Worm (Caenorhabditis elegans) whole organism, L1 larva: Measurements from ENCODE around the gene sodh-2.
A peak's percentile ranks its signal among the peaks of the same experiment; 100 is the strongest.

Source experiments
- C04F5.9 ChIP-seq: sonication (generic microtip); optimal IDR thresholded peaks from 2 replicates; lab custom pipeline; 2016; ENCODE audit warnings: missing genetic modification characterization, missing compliant biosample characterization
- C16A3.4 ChIP-seq: fragments of 150-350 bp; optimal IDR thresholded peaks from 2 replicates; lab custom pipeline; 2014; ENCODE audit warnings: missing biosample characterization, missing genetic modification characterization
- C34B4.2 ChIP-seq: sonication (generic microtip); optimal IDR thresholded peaks from 2 replicates; lab custom pipeline; 2017; ENCODE audit warnings: mild to moderate bottlenecking, missing genetic modification characterization, missing compliant biosample characterization
- Y116A8C.19 ChIP-seq: sonication (generic microtip); optimal IDR thresholded peaks from 2 replicates; lab custom pipeline; 2016; ENCODE audit warnings: missing compliant biosample characterization, missing genetic modification characterization, borderline replicate concordance
- aly-2 ChIP-seq: fragments of 150-350 bp; optimal IDR thresholded peaks from 2 replicates; lab custom pipeline; 2014; ENCODE audit warnings: missing biosample characterization, missing genetic modification characterization
- blmp-1 ChIP-seq: fragments of 150-350 bp; optimal IDR thresholded peaks from 2 replicates; lab custom pipeline; 2014; ENCODE audit warnings: missing biosample characterization, missing genetic modification characterization
- ceh-63 ChIP-seq: fragments of 200-800 bp; sonication (Bioruptor generic); optimal IDR thresholded peaks from 2 replicates; lab custom pipeline; 2018; ENCODE audit warnings: mild to moderate bottlenecking, missing genetic modification characterization, missing compliant biosample characterization
- ceh-82 ChIP-seq, 3 experiments: fragments of 150-350 bp in 1 of 3; sonication (generic microtip) in 2 of 3; optimal IDR thresholded peaks; 2 replicates each; lab custom pipeline; 2014 to 2017; ENCODE audit warnings: missing biosample characterization in 3 of 3, missing genetic modification characterization in 3 of 3
- ceh-90 ChIP-seq: sonication (generic microtip); optimal IDR thresholded peaks from 2 replicates; lab custom pipeline; 2016; ENCODE audit warnings: missing genetic modification characterization, missing compliant biosample characterization
- ces-1 ChIP-seq: fragments of 150-350 bp; optimal IDR thresholded peaks from 2 replicates; lab custom pipeline; 2014; ENCODE audit warnings: missing biosample characterization, missing genetic modification reagents, missing genetic modification characterization
- dpl-1 ChIP-seq, 3 experiments: fragments of 150-350 bp in 2 of 3; sonication (generic microtip) in 1 of 3; optimal IDR thresholded peaks; 2 replicates each; lab custom pipeline; 2014 to 2017; ENCODE audit warnings: missing biosample characterization in 3 of 3, missing genetic modification characterization in 3 of 3, missing genetic modification reagents in 3 of 3
- efl-1 ChIP-seq, 4 experiments: fragments of 150-350 bp; optimal IDR thresholded peaks in 3 of 4; peaks in 1 of 4; 1 replicate in 1 of 4; 2 replicates in 3 of 4; lab custom pipeline; 2014; ENCODE audit warnings: missing biosample characterization in 2 of 4, missing genetic modification characterization in 2 of 4, missing genetic modification reagents in 2 of 4
- egl-27 ChIP-seq, 2 experiments: fragments of 150-350 bp in 1 of 2; sonication (generic microtip); optimal IDR thresholded peaks; 3 replicates each; lab custom pipeline; 2017 to 2018; ENCODE audit warnings: missing biosample characterization in 2 of 2, missing genetic modification characterization in 2 of 2, missing genetic modification reagents in 2 of 2
- elt-2 ChIP-seq: sonication (generic microtip); optimal IDR thresholded peaks from 2 replicates; lab custom pipeline; 2016; ENCODE audit warnings: missing genetic modification characterization, mild to moderate bottlenecking, inconsistent platforms, missing compliant biosample characterization, missing genetic modification reagents
- elt-3 ChIP-seq, 6 experiments: fragments of 150-350 bp in 1 of 6; sonication (generic microtip); optimal IDR thresholded peaks; 2 replicates each; lab custom pipeline; 2017 to 2018; ENCODE audit warnings: missing biosample characterization in 6 of 6, missing genetic modification characterization in 6 of 6, inconsistent platforms in 1 of 6
- fkh-4 ChIP-seq: sonication (generic microtip); optimal IDR thresholded peaks from 2 replicates; lab custom pipeline; 2016; ENCODE audit warnings: missing compliant biosample characterization, missing genetic modification characterization, borderline replicate concordance
- fkh-8 ChIP-seq: sonication (generic microtip); optimal IDR thresholded peaks from 2 replicates; lab custom pipeline; 2016; ENCODE audit warnings: mild to moderate bottlenecking, missing genetic modification characterization, missing compliant biosample characterization
- lin-13 ChIP-seq: fragments of 150-350 bp; optimal IDR thresholded peaks from 2 replicates; lab custom pipeline; 2014; ENCODE audit warnings: missing biosample characterization, missing genetic modification reagents, missing genetic modification characterization
- lin-14 ChIP-seq: fragments of 200-800 bp; sonication (Bioruptor generic); optimal IDR thresholded peaks from 2 replicates; lab custom pipeline; 2018; ENCODE audit warnings: mild to moderate bottlenecking, missing genetic modification characterization, moderate library complexity, missing compliant biosample characterization
- lin-35 ChIP-seq, 2 experiments: fragments of 150-350 bp; optimal IDR thresholded peaks; 2 replicates each; lab custom pipeline; 2014; ENCODE audit warnings: missing biosample characterization in 2 of 2, missing genetic modification characterization in 2 of 2, missing genetic modification reagents in 2 of 2
- lir-3 ChIP-seq: sonication (generic microtip); optimal IDR thresholded peaks from 2 replicates; lab custom pipeline; 2016; ENCODE audit warnings: mild to moderate bottlenecking, missing genetic modification characterization, moderate library complexity, missing compliant biosample characterization; ENCODE audit not compliant: poor library complexity
- mab-9 ChIP-seq: fragments of 200-800 bp; sonication (Bioruptor generic); IDR thresholded peaks from 2 replicates; pipeline ENCODE4 v1.3.6; 2022; ENCODE audit warnings: missing genetic modification reagents, missing genetic modification characterization, missing compliant biosample characterization
- nhr-11 ChIP-seq: fragments of 150-350 bp; optimal IDR thresholded peaks from 2 replicates; lab custom pipeline; 2014; ENCODE audit warnings: missing biosample characterization, missing genetic modification characterization
- nhr-19 ChIP-seq: fragments of 200-800 bp; sonication (Bioruptor generic); conservative IDR thresholded peaks from 2 replicates; pipeline ENCODE4 v1.3.6; 2022; ENCODE audit warnings: missing genetic modification characterization, missing compliant biosample characterization
- nhr-237 ChIP-seq: fragments of 150-350 bp; optimal IDR thresholded peaks from 2 replicates; lab custom pipeline; 2014; ENCODE audit warnings: missing biosample characterization, missing genetic modification characterization
- nhr-28 ChIP-seq: fragments of 150-350 bp; optimal IDR thresholded peaks from 2 replicates; lab custom pipeline; 2014; ENCODE audit warnings: missing biosample characterization, missing genetic modification characterization
- nhr-71 ChIP-seq: sonication (generic microtip); optimal IDR thresholded peaks from 2 replicates; lab custom pipeline; 2016; ENCODE audit warnings: mild to moderate bottlenecking, missing genetic modification characterization, moderate library complexity, missing compliant biosample characterization
- nhr-77 ChIP-seq: fragments of 150-350 bp; optimal IDR thresholded peaks from 2 replicates; lab custom pipeline; 2014; ENCODE audit warnings: missing biosample characterization, missing genetic modification characterization
- nhr-85 ChIP-seq: sonication (generic microtip); peaks from one replicate; lab custom pipeline; 2016; ENCODE audit warnings: missing genetic modification characterization, inconsistent platforms, missing compliant biosample characterization
- nhr-90 ChIP-seq: sonication (generic microtip); optimal IDR thresholded peaks from 2 replicates; lab custom pipeline; 2016; ENCODE audit warnings: mild to moderate bottlenecking, missing genetic modification characterization, missing compliant biosample characterization; ENCODE audit not compliant: poor library complexity
- pag-3 ChIP-seq: sonication (generic microtip); optimal IDR thresholded peaks from 2 replicates; lab custom pipeline; 2017; ENCODE audit warnings: missing genetic modification characterization, mild to moderate bottlenecking, missing compliant biosample characterization, antibody characterized with exemption, borderline replicate concordance; ENCODE audit not compliant: insufficient read depth
- pax-3 ChIP-seq: fragments of 200-800 bp; sonication (Bioruptor generic); optimal IDR thresholded peaks from 2 replicates; lab custom pipeline; 2018; ENCODE audit warnings: mild to moderate bottlenecking, missing genetic modification characterization, moderate library complexity, missing compliant biosample characterization
- snpc-4 ChIP-seq: fragments of 150-350 bp; optimal IDR thresholded peaks from 2 replicates; lab custom pipeline; 2014; ENCODE audit warnings: missing biosample characterization, missing genetic modification characterization
- snu-23 ChIP-seq: sonication (generic microtip); optimal IDR thresholded peaks from 2 replicates; lab custom pipeline; 2016; ENCODE audit warnings: missing genetic modification characterization, missing compliant biosample characterization
- sox-4 ChIP-seq: sonication (generic microtip); optimal IDR thresholded peaks from 2 replicates; lab custom pipeline; 2016; ENCODE audit warnings: missing genetic modification characterization, missing compliant biosample characterization
- sup-37 ChIP-seq: fragments of 200-800 bp; sonication (Bioruptor generic); optimal IDR thresholded peaks from 2 replicates; lab custom pipeline; 2018; ENCODE audit warnings: mild to moderate bottlenecking, missing genetic modification characterization, missing compliant biosample characterization
- swsn-7 ChIP-seq: sonication (generic microtip); optimal IDR thresholded peaks from 2 replicates; lab custom pipeline; 2016; ENCODE audit warnings: missing genetic modification characterization, missing compliant biosample characterization
- tbx-2 ChIP-seq: sonication (generic microtip); optimal IDR thresholded peaks from 2 replicates; lab custom pipeline; 2016; ENCODE audit warnings: missing genetic modification characterization, missing compliant biosample characterization
- unc-130 ChIP-seq: fragments of 150-350 bp; optimal IDR thresholded peaks from 2 replicates; lab custom pipeline; 2017; ENCODE audit warnings: missing biosample characterization, missing genetic modification characterization, inconsistent platforms
- unc-30 ChIP-seq: sonication (generic microtip); optimal IDR thresholded peaks from 2 replicates; lab custom pipeline; 2017; ENCODE audit warnings: missing biosample characterization, missing genetic modification characterization
- unc-62 ChIP-seq: fragments of 150-350 bp; optimal IDR thresholded peaks from 2 replicates; lab custom pipeline; 2014; ENCODE audit warnings: missing biosample characterization, missing genetic modification reagents, missing genetic modification characterization
- unc-86 ChIP-seq: sonication (generic microtip); optimal IDR thresholded peaks from 2 replicates; lab custom pipeline; 2016; ENCODE audit warnings: missing genetic modification characterization, missing compliant biosample characterization
- unc-98 ChIP-seq: fragments of 200-800 bp; sonication (Bioruptor generic); IDR thresholded peaks from 2 replicates; pipeline ENCODE4 v1.3.6; 2022; ENCODE audit warnings: missing genetic modification characterization, missing compliant biosample characterization
- vab-15 ChIP-seq: sonication (generic microtip); optimal IDR thresholded peaks from 2 replicates; lab custom pipeline; 2017; ENCODE audit warnings: missing genotype, mild to moderate bottlenecking, missing genetic modification characterization, missing compliant biosample characterization
- zag-1 ChIP-seq: fragments of 150-350 bp; optimal IDR thresholded peaks from 2 replicates; lab custom pipeline; 2014; ENCODE audit warnings: missing biosample characterization, missing genetic modification characterization
- zip-4 ChIP-seq: fragments of 200-800 bp; sonication (Bioruptor generic); optimal IDR thresholded peaks from 2 replicates; lab custom pipeline; 2018; ENCODE audit warnings: mild to moderate bottlenecking, missing genetic modification characterization, moderate library complexity, missing compliant biosample characterization
- ztf-11 ChIP-seq, 2 experiments: sonication (generic microtip); optimal IDR thresholded peaks; 2 replicates each; lab custom pipeline; 2016 to 2017; ENCODE audit warnings: missing genetic modification characterization in 2 of 2, missing biosample characterization in 1 of 2, missing compliant biosample characterization in 1 of 2
- ztf-4 ChIP-seq: fragments of 150-350 bp; optimal IDR thresholded peaks from 2 replicates; lab custom pipeline; 2014; ENCODE audit warnings: missing biosample characterization, missing genetic modification characterization

Gene sodh-2

DNA sequence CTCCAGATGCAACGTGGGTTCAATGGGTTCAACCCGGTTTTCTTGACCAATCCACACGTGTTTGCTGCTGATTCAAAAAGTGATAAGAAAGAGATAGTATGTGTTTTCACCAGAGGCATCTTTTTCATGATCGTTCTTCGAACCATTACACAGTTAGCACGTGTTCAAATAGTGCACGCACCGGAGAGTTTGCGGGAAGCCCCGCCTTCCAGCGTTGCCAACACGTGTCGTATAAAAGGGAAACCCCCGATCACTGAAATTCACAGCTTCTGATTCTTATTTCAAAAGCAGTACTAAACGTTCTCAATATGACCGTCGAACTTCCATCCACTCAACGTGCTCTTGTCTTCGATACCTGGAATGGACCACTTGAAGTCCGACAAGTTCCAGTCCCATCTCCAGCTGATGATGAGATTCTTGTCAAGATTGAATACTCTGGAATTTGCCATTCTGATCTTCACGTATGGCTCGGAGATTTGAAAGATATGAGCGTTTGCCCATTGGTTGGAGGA, 3.0 kb downstream of the sodh-2 start, which contains the start of gene adh-1 (continued):
- TF ChIP-seq zip-4 (GFP tag; lab: Kevin White, UChicago) (no peak), snpc-4 (tag; lab: Kevin White, UChicago) (peak; percentile 30), lin-13 (GFP tag; lab: Kevin White, UChicago) (peak; percentile 62), nhr-71 (tag; lab: Kevin White, UChicago) (peak; percentile 97), ceh-82 (tag; optimal IDR thresholded peaks at IDR 0.05; lab: Kevin White, UChicago) (peak in 1 of 3 experiments; percentile 14), elt-2 (tag; lab: Kevin White, UChicago) (peak; percentile 75), sox-4 (tag; lab: Kevin White, UChicago) (peak; percentile 57), blmp-1 (tag; lab: Kevin White, UChicago) (peak; percentile 89), unc-30 (tag; lab: Kevin White, UChicago) (no peak), nhr-11 (tag; lab: Kevin White, UChicago) (peak; percentile 62), swsn-7 (peak; percentile 56), egl-27 (tag; optimal IDR thresholded peaks at IDR 0.05; lab: Kevin White, UChicago) (no peak), nhr-90 (tag; lab: Kevin White, UChicago) (peak; percentile 75), dpl-1 (GFP tag; optimal IDR thresholded peaks at IDR 0.05; lab: Kevin White, UChicago) (peak; percentile 4 to 50 (median 8)), unc-62 (no peak), unc-130 (tag; lab: Kevin White, UChicago) (peak; percentile 67), ztf-11 (tag; optimal IDR thresholded peaks at IDR 0.05; lab: Kevin White, UChicago) (peak in 1 of 2 experiments; percentile 8), pax-3 (tag; lab: Kevin White, UChicago) (peak; percentile 56), elt-3 (tag; optimal IDR thresholded peaks at IDR 0.05; lab: Kevin White, UChicago) (peak in 3 of 6 experiments; percentile 18 to 99 (median 41)), efl-1 (optimal IDR thresholded peaks at IDR 0.05; lab: Kevin White, UChicago) (peak; percentile 23 to 46), efl-1 (GFP tag; optimal IDR thresholded peaks at IDR 0.05 in 1 of 2; lab: Kevin White, UChicago) (peak in 1 of 2 experiments; percentile 95), ztf-4 (tag; lab: Kevin White, UChicago) (peak; percentile 56), lir-3 (peak; percentile 70), nhr-19 (GFP tag; lab: Robert Waterston, UW) (peak; percentile 99), C16A3.4 (peak; percentile 76), Y116A8C.19 (no peak)
- TF ChIP-seq, all 84 proteins: peak for 42

DNA sequence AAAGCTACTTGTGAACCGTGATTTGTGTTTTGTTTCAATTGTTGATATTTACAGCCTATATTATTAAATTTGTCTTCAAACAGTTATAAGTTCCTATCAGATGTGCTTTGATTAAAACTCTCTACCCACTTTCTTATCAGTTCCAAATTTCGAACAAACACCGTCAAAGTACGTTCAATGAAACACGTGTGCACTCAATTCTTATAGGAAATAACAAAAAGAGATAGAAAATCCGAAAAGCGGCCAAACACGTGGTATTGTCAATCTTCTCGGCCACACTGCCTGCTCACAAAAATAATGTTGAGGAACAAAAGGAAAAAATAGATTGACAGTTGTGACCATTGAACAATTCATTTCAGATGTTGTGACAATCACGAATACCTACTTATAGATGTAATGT, 5.1 kb downstream of the sodh-2 start:
- TF ChIP-seq ceh-90 (no peak), nhr-28 (tag; lab: Kevin White, UChicago) (no peak), nhr-77 (tag; lab: Kevin White, UChicago) (peak; percentile 36), Y116A8C.19 (no peak), ces-1 (no peak), ceh-63 (GFP tag; lab: Kevin White, UChicago) (no peak), snu-23 (GFP tag; lab: Kevin White, UChicago) (peak; percentile 91), zip-4 (GFP tag; lab: Kevin White, UChicago) (no peak), fkh-4 (tag; lab: Kevin White, UChicago) (no peak), nhr-85 (tag; lab: Kevin White, UChicago) (peak; percentile 90), mab-9 (GFP tag; lab: Robert Waterston, UW) (no peak), lin-35 (GFP tag; optimal IDR thresholded peaks at IDR 0.05; lab: Kevin White, UChicago) (peak in 1 of 2 experiments; percentile 81), vab-15 (tag; lab: Kevin White, UChicago) (no peak), fkh-8 (tag; lab: Kevin White, UChicago) (no peak), aly-2 (tag; lab: Kevin White, UChicago) (no peak), C04F5.9 (tag; lab: Kevin White, UChicago) (peak; percentile 0), nhr-71 (tag; lab: Kevin White, UChicago) (peak; percentile 96), pag-3 (tag; lab: Kevin White, UChicago) (no peak), unc-30 (tag; lab: Kevin White, UChicago) (no peak), C34B4.2 (tag; lab: Kevin White, UChicago) (no peak), nhr-19 (GFP tag; lab: Robert Waterston, UW) (peak; percentile 99), unc-98 (no peak), lin-14 (peak; percentile 94), nhr-90 (tag; lab: Kevin White, UChicago) (peak; percentile 83), snpc-4 (tag; lab: Kevin White, UChicago) (peak; percentile 31), tbx-2 (tag; lab: Kevin White, UChicago) (peak; percentile 90), ceh-82 (tag; optimal IDR thresholded peaks at IDR 0.05; lab: Kevin White, UChicago) (peak in 1 of 3 experiments; percentile 11), unc-86 (tag; lab: Kevin White, UChicago) (no peak), sup-37 (GFP tag; lab: Kevin White, UChicago) (peak; percentile 39), nhr-237 (tag; lab: Kevin White, UChicago) (no peak), zag-1 (tag; lab: Kevin White, UChicago) (no peak)
